Worm (Caenorhabditis elegans) whole organism, L4 larva: ENCODE measurements around the gene mth-2.

Source experiments
- D1046.2 ChIP-seq: fragments of 200-800 bp; sonication (Bioruptor generic); IDR thresholded peaks from 2 replicates; pipeline ENCODE4 v1.3.6; 2022; ENCODE audit warnings: missing genetic modification characterization, missing compliant biosample characterization
- F26F4.8 ChIP-seq: fragments of 200-800 bp; sonication (Bioruptor generic); conservative IDR thresholded peaks from 2 replicates; pipeline ENCODE4 v1.3.6; 2022; ENCODE audit warnings: missing genetic modification characterization, missing compliant biosample characterization
- F44E2.7 ChIP-seq: fragments of 200-800 bp; sonication (Bioruptor generic); IDR thresholded peaks from 2 replicates; pipeline ENCODE4 v2.1.2; 2022; ENCODE audit warnings: missing genetic modification characterization, missing compliant biosample characterization
- F49E8.2 ChIP-seq: sonication (generic microtip); optimal IDR thresholded peaks from 2 replicates; lab custom pipeline; 2016; ENCODE audit warnings: missing compliant biosample characterization, mild to moderate bottlenecking, missing genetic modification characterization, borderline replicate concordance
- R02D3.7 ChIP-seq: fragments of 150-350 bp; sonication (generic microtip); optimal IDR thresholded peaks from 3 replicates; lab custom pipeline; 2014; ENCODE audit warnings: missing biosample characterization, missing genetic modification characterization
- aha-1 ChIP-seq: fragments of 150-350 bp; peaks from one replicate; lab custom pipeline; 2014; ENCODE audit warnings: missing biosample characterization, missing genetic modification characterization
- arid-1 ChIP-seq: fragments of 200-800 bp; sonication (Bioruptor generic); conservative IDR thresholded peaks from 2 replicates; pipeline ENCODE4 v1.3.6; 2022; ENCODE audit warnings: missing genetic modification reagents, missing genetic modification characterization, missing compliant biosample characterization
- attf-4 ChIP-seq: sonication (generic microtip); optimal IDR thresholded peaks from 3 replicates; lab custom pipeline; 2017; ENCODE audit warnings: missing biosample characterization, missing genetic modification characterization
- ceh-62 ChIP-seq: sonication (generic microtip); optimal IDR thresholded peaks from 2 replicates; lab custom pipeline; 2017; ENCODE audit warnings: missing biosample characterization, missing genetic modification characterization
- daf-8 ChIP-seq: fragments of 200-800 bp; sonication (Bioruptor generic); IDR thresholded peaks from 2 replicates; pipeline ENCODE4 v1.3.6; 2022; ENCODE audit warnings: missing genetic modification characterization, missing compliant biosample characterization
- dmd-8 ChIP-seq: fragments of 200-800 bp; sonication (Bioruptor generic); IDR thresholded peaks from 2 replicates; pipeline ENCODE4 v1.3.6; 2022; ENCODE audit warnings: missing genetic modification characterization, missing compliant biosample characterization
- hlh-11 ChIP-seq: fragments of 200-800 bp; sonication (Bioruptor generic); optimal IDR thresholded peaks from 2 replicates; lab custom pipeline; 2018; ENCODE audit warnings: mild to moderate bottlenecking, missing genetic modification characterization, missing compliant biosample characterization
- hlh-30 ChIP-seq: sonication (generic microtip); optimal IDR thresholded peaks from 2 replicates; lab custom pipeline; 2017; ENCODE audit warnings: antibody characterized with exemption, mild to moderate bottlenecking, missing genetic modification characterization, missing compliant biosample characterization; ENCODE audit not compliant: insufficient read depth
- lim-7 ChIP-seq: fragments of 200-800 bp; sonication (Bioruptor generic); IDR thresholded peaks from 2 replicates; pipeline ENCODE4 v1.3.6; 2022; ENCODE audit warnings: missing genetic modification characterization, missing compliant biosample characterization
- lin-13 ChIP-seq: fragments of 150-350 bp; optimal IDR thresholded peaks from 2 replicates; lab custom pipeline; 2014; ENCODE audit warnings: missing biosample characterization, missing genetic modification reagents, missing genetic modification characterization
- lin-15B ChIP-seq: fragments of 150-350 bp; sonication (generic microtip); optimal IDR thresholded peaks from 3 replicates; lab custom pipeline; 2014; ENCODE audit warnings: missing biosample characterization, missing genetic modification characterization
- lin-29 ChIP-seq: fragments of 200-800 bp; sonication (Bioruptor generic); IDR thresholded peaks from 2 replicates; pipeline ENCODE4 v1.3.6; 2022; ENCODE audit warnings: missing genetic modification reagents, missing genetic modification characterization, missing compliant biosample characterization
- lin-38 ChIP-seq: fragments of 200-800 bp; sonication (Bioruptor generic); IDR thresholded peaks from 2 replicates; pipeline ENCODE4 v1.3.6; 2022; ENCODE audit warnings: missing genetic modification reagents, missing genetic modification characterization, missing compliant biosample characterization
- lin-39 ChIP-seq: fragments of 150-350 bp; optimal IDR thresholded peaks from 2 replicates; lab custom pipeline; 2014; ENCODE audit warnings: missing biosample characterization, missing genetic modification reagents, missing genetic modification characterization
- lir-3 ChIP-seq: sonication (generic microtip); optimal IDR thresholded peaks from 2 replicates; lab custom pipeline; 2016; ENCODE audit warnings: mild to moderate bottlenecking, missing genetic modification characterization, missing compliant biosample characterization
- madf-5 ChIP-seq, 2 experiments: fragments of 200-800 bp; sonication (Bioruptor generic); IDR thresholded peaks; 2 replicates each; pipeline ENCODE4 v1.3.6; 2022; ENCODE audit warnings: missing compliant biosample characterization in 2 of 2, missing genetic modification characterization in 2 of 2
- mdl-1 ChIP-seq, 2 experiments: fragments of 150-350 bp in 1 of 2; sonication (generic microtip) in 1 of 2; optimal IDR thresholded peaks; 2 replicates each; lab custom pipeline; 2014 to 2017; ENCODE audit warnings: missing biosample characterization in 2 of 2, missing genetic modification characterization in 2 of 2
- mdt-29 ChIP-seq: fragments of 200-800 bp; sonication (Bioruptor generic); IDR thresholded peaks from 2 replicates; pipeline ENCODE4 v1.3.6; 2022; ENCODE audit warnings: missing genetic modification reagents, missing genetic modification characterization, missing compliant biosample characterization
- mep-1 ChIP-seq: fragments of 150-350 bp; sonication (generic microtip); optimal IDR thresholded peaks from 3 replicates; lab custom pipeline; 2014; ENCODE audit warnings: missing biosample characterization, missing genetic modification characterization
- mes-2 ChIP-seq: sonication (generic microtip); optimal IDR thresholded peaks from 2 replicates; lab custom pipeline; 2016; ENCODE audit warnings: missing genotype, mild to moderate bottlenecking, missing genetic modification characterization, missing compliant biosample characterization; ENCODE audit not compliant: poor library complexity, severe bottlenecking
- mxl-2 ChIP-seq: fragments of 200-800 bp; sonication (Bioruptor generic); conservative IDR thresholded peaks from 2 replicates; pipeline ENCODE4 v1.3.6; 2022; ENCODE audit warnings: missing genetic modification reagents, missing genetic modification characterization, missing compliant biosample characterization
- mxl-3 ChIP-seq: fragments of 200-800 bp; sonication (Bioruptor generic); optimal IDR thresholded peaks from 2 replicates; lab custom pipeline; 2018; ENCODE audit warnings: mild to moderate bottlenecking, missing genetic modification characterization, missing compliant biosample characterization
- nhr-10 ChIP-seq: fragments of 150-350 bp; optimal IDR thresholded peaks from 2 replicates; lab custom pipeline; 2014; ENCODE audit warnings: missing biosample characterization, missing genetic modification characterization
- nhr-102 ChIP-seq: sonication (generic microtip); optimal IDR thresholded peaks from 2 replicates; lab custom pipeline; 2016; ENCODE audit warnings: mild to moderate bottlenecking, missing genetic modification characterization, moderate library complexity, missing compliant biosample characterization
- nhr-25 ChIP-seq: sonication (generic microtip); optimal IDR thresholded peaks from 2 replicates; lab custom pipeline; 2017; ENCODE audit warnings: missing genetic modification characterization, mild to moderate bottlenecking, missing compliant biosample characterization, antibody characterized with exemption, moderate library complexity, borderline replicate concordance; ENCODE audit not compliant: insufficient read depth
- nhr-28 ChIP-seq: fragments of 150-350 bp; optimal IDR thresholded peaks from 2 replicates; lab custom pipeline; 2014; ENCODE audit warnings: missing biosample characterization, missing genetic modification characterization
- nhr-42 ChIP-seq: fragments of 200-800 bp; sonication (Bioruptor generic); IDR thresholded peaks from 2 replicates; pipeline ENCODE4 v1.3.6; 2022; ENCODE audit warnings: missing genetic modification characterization, missing compliant biosample characterization
- pha-4 ChIP-seq, 2 experiments: fragments of 150-350 bp in 1 of 2; fragments of 200-800 bp in 1 of 2; sonication (Bioruptor generic) in 1 of 2; IDR thresholded peaks in 1 of 2; optimal IDR thresholded peaks in 1 of 2; 2 replicates each; pipeline versions ENCODE4 v1.3.6 to Lab custom; 2014 to 2022; ENCODE audit warnings: missing genetic modification characterization in 2 of 2, missing genetic modification reagents in 2 of 2, missing biosample characterization in 1 of 2, missing compliant biosample characterization in 1 of 2
- php-3 ChIP-seq: fragments of 200-800 bp; sonication (Bioruptor generic); IDR thresholded peaks from 2 replicates; pipeline ENCODE4 v1.3.6; 2022; ENCODE audit warnings: missing genetic modification reagents, missing genetic modification characterization, missing compliant biosample characterization
- snpc-1.2 ChIP-seq: fragments of 200-800 bp; sonication (Bioruptor generic); IDR thresholded peaks from 2 replicates; pipeline ENCODE4 v1.3.6; 2022; ENCODE audit warnings: missing genetic modification reagents, missing genetic modification characterization, missing compliant biosample characterization
- unc-130 ChIP-seq: sonication (generic microtip); optimal IDR thresholded peaks from 2 replicates; lab custom pipeline; 2016; ENCODE audit warnings: missing genetic modification reagents, missing genetic modification characterization, missing compliant biosample characterization
- unc-62 ChIP-seq, 3 experiments: fragments of 150-350 bp in 1 of 3; sonication (generic microtip); optimal IDR thresholded peaks in 2 of 3; peaks in 1 of 3; 1 replicate in 1 of 3; 2 replicates in 2 of 3; lab custom pipeline; 2014 to 2017; ENCODE audit warnings: missing biosample characterization in 3 of 3, missing genetic modification characterization in 3 of 3, missing genetic modification reagents in 3 of 3, missing genotype in 1 of 3
- vab-7 ChIP-seq: fragments of 200-800 bp; sonication (Bioruptor generic); IDR thresholded peaks from 2 replicates; pipeline ENCODE4 v1.3.6; 2022; ENCODE audit warnings: missing genetic modification reagents, missing genetic modification characterization, missing compliant biosample characterization
- zip-2 ChIP-seq: fragments of 150-350 bp; optimal IDR thresholded peaks from 2 replicates; lab custom pipeline; 2014; ENCODE audit warnings: missing biosample characterization, missing genetic modification characterization

Gene mth-2

DNA sequence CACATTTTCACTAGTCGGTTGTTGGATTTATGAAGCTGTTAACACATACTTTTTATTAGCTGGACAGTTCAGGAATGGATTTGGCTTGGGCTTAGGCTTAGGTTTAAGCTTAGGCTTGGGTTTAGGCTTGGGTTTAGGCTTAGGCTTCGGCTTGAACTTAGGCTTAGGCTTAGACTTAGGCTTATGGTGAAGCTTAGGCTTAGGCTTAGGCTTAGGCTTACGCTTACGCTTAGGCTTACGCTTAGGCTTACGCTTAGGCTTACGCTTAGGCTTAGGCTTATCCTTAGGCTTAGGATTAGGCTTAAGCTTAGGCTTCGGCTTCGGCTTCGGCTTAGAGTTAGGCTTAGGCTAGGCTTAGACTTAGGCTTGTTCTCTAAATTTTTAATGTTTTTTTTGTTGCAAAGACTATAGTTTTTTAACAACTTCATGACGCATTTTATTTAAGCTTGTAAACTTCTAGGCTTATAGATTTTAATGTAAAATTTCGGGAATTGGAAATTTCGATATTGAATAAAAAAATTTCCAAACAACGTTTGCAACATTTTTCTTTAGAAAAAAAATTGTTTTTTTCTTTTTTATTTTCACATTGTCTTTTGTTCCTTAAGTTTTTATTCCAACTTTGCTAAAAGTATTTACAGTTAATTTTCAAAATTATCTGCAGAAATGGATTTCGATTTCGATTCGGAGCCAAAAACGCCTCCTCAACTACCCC lies 38.8 kb downstream of the mth-2 start, which contains the start of gene R03H10.2:
R03H10.2 (plus strand) TSS at position 662 of the 712 bp plus-strand sequence.
- 0 out of 2 replicates have a peak, but pooled peaks have one; percentile 4 for TF ChIP-seq mxl-2 (GFP tag; lab: Robert Waterston, UW)
- no peak for TF ChIP-seq unc-130
- no peak for TF ChIP-seq ceh-62
- TF ChIP-seq, all 104 proteins: peak for 1

DNA sequence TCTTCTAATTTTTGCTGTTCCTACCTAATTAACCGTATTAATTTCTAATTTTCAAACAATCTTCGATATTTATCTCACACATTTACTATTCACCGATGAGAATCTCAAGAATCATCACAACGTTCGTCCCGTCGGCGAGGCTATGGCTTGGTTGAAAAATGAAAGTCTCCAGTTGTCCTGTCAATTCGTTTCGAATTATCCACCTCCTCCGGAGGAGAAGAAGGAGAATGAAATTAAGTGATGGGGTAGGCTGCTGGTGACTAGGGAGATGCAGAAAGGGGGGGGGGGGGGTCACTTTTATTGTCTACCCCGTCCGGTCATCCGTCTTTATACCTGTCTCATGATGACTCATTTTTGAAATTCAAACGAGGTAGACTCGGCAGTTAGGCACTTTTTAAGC lies 41.2 kb downstream of the mth-2 start:
- TF ChIP-seq php-3 = no peak
- peak; percentile 42 for TF ChIP-seq aha-1 (tag; lab: Kevin White, UChicago)

DNA sequence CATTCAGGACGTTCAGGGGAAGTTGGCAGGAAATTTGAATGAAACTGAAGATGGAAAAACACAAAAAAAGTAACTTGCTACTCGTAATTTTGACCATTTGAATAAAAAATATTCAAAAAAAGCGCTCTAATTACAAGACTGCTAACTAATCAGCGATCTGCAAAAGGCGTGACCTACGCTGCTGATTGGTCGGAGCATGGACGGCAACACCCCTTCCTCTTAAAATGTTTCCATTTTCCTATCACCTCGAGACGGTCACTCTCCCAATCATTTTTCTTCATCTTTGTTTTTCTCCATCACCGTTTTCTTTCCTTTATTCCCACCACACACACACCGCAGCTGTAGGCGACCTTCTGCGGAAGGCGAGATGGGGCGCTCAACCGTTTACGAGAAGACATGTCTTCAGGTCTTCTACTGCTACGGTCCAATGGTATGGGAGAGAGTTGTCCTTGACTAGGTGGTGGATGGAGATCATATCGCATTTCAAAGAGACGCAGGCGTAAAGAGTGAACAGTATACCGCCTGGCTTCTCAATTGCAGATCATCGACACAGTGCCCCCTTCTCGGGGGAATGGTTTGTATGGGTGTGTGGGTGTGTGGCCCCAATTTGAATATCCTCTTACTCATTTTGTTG lies 42.5 kb downstream of the mth-2 start:
- no peak for TF ChIP-seq dmd-8 (GFP tag; lab: Robert Waterston, UW)
- TF ChIP-seq lin-15B = no peak
- TF ChIP-seq ceh-62 = no peak
- TF ChIP-seq lir-3 (tag; lab: Kevin White, UChicago) = no peak
- no peak for TF ChIP-seq D1046.2 (GFP tag; lab: Robert Waterston, UW)
- no peak for TF ChIP-seq daf-8 (GFP tag; lab: Robert Waterston, UW)
- no peak for TF ChIP-seq nhr-102
- peak in 1 of 2 experiments; percentile 45 for TF ChIP-seq unc-62 (GFP tag; optimal IDR thresholded peaks at IDR 0.05 in 1 of 2; lab: Kevin White, UChicago)
- TF ChIP-seq unc-62 (tag; optimal IDR thresholded peaks at IDR 0.05; lab: Kevin White, UChicago) = no peak
- TF ChIP-seq mdl-1 (tag; optimal IDR thresholded peaks at IDR 0.05; lab: Kevin White, UChicago) = no peak
- no peak for TF ChIP-seq zip-2 (tag; lab: Kevin White, UChicago)
- TF ChIP-seq lin-13 = no peak
- no peak for TF ChIP-seq vab-7 (GFP tag; lab: Robert Waterston, UW)
- TF ChIP-seq nhr-25 (tag; lab: Kevin White, UChicago) = peak; percentile 91
- no peak for TF ChIP-seq mes-2 (tag; lab: Kevin White, UChicago)
- no peak for TF ChIP-seq lin-29 (GFP tag; lab: Robert Waterston, UW)
- peak; percentile 27 for TF ChIP-seq hlh-30
- no peak for TF ChIP-seq nhr-42
- TF ChIP-seq F26F4.8 (GFP tag; lab: Robert Waterston, UW) = no peak
- TF ChIP-seq mxl-3 (GFP tag; lab: Kevin White, UChicago) = peak; percentile 59
- peak; percentile 20 for TF ChIP-seq hlh-11 (tag; lab: Kevin White, UChicago)
- no peak for TF ChIP-seq nhr-10 (tag; lab: Kevin White, UChicago)
- peak; percentile 51 for TF ChIP-seq nhr-28
- no peak for TF ChIP-seq attf-4
- no peak for TF ChIP-seq madf-5 (GFP tag; IDR thresholded peaks at IDR 0.05; lab: Robert Waterston, UW)
- TF ChIP-seq mep-1 (tag; lab: Kevin White, UChicago) = peak; percentile 23
- TF ChIP-seq, all 104 proteins: peak for 7

DNA sequence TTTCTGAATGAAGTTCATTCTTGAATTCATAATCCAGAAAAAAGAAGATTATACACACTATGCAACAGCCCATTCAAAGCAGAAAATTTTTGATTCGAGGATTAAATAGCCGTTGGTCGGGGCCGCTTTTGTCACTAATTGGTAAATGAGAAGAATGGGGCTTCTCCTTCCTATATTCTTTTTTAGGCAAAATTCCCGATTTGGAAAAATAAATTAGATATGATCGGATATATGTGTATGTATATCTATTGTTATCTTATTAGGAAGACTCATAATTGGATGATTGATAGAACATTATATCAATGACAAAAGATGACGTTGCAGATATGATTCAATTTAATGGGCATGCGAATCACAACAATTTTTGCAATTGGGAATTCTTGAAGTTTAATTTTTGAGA lies 43.9 kb downstream of the mth-2 start:
- TF ChIP-seq lin-29 (GFP tag; lab: Robert Waterston, UW) (no peak), unc-130 (no peak), mes-2 (tag; lab: Kevin White, UChicago) (no peak), F49E8.2 (tag; lab: Kevin White, UChicago) (no peak), pha-4 (GFP tag; IDR thresholded peaks at IDR 0.05; lab: Robert Waterston, UW) (no peak), pha-4 (tag; optimal IDR thresholded peaks at IDR 0.05; lab: Kevin White, UChicago) (no peak), lin-39 (tag; lab: Kevin White, UChicago) (no peak), snpc-1.2 (no peak), daf-8 (GFP tag; lab: Robert Waterston, UW) (no peak), mxl-3 (GFP tag; lab: Kevin White, UChicago) (no peak), mdl-1 (tag; optimal IDR thresholded peaks at IDR 0.05; lab: Kevin White, UChicago) (no peak), lim-7 (no peak), arid-1 (GFP tag; lab: Robert Waterston, UW) (no peak), R02D3.7 (tag; lab: Kevin White, UChicago) (no peak), F44E2.7 (GFP tag; lab: Robert Waterston, UW) (no peak), lin-38 (no peak), mdt-29 (GFP tag; lab: Robert Waterston, UW) (no peak), php-3 (no peak), attf-4 (no peak)
